Worm (Caenorhabditis elegans): Measurements from ENCODE around the gene enri-2.

DNA sequence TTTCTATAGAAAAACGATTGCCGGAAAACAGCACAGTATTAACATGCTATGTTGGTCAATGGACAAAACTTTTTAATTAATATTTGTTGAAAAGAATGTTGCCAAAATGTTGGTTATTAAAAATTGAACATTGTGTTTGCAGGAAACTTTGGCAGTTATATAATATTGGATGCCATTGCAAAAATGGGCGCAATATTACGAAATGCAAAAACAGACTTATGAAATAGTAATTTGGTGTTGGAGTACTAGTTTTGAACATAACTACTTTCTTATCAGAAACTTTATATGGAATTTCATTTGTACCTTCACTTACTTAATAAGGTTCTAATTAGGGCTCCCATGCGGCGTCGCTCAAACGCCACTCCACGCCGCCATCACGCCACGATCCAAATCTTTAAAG is 35.3 kb upstream of the enri-2 start:
- TF ChIP-seq ztf-4 (tag; optimal IDR thresholded peaks at IDR 0.05) = no peak
- TF ChIP-seq lin-13 (GFP tag; optimal IDR thresholded peaks at IDR 0.05) = no peak
- TF ChIP-seq gmeb-1 (tag; optimal IDR thresholded peaks at IDR 0.05) = no peak
- no peak for TF ChIP-seq Y55F3AM.14 (GFP tag; optimal IDR thresholded peaks at IDR 0.05)
- no peak for TF ChIP-seq snpc-4 (tag; optimal IDR thresholded peaks at IDR 0.05)
- TF ChIP-seq blmp-1 (tag; optimal IDR thresholded peaks at IDR 0.05; ENCODE audit: insufficient read depth) = no peak
- no peak for TF ChIP-seq nhr-12 (tag; optimal IDR thresholded peaks at IDR 0.05)
- no peak for TF ChIP-seq ceh-82 (tag; optimal IDR thresholded peaks at IDR 0.05)
- no peak for TF ChIP-seq lin-39 (tag; optimal IDR thresholded peaks at IDR 0.05)
- no peak for TF ChIP-seq mab-5 (tag; optimal IDR thresholded peaks at IDR 0.05)
- no peak for TF ChIP-seq nhr-6 (tag; optimal IDR thresholded peaks at IDR 0.05)
- no peak for TF ChIP-seq ama-1 (optimal IDR thresholded peaks at IDR 0.05)
- TF ChIP-seq sma-9 (GFP tag; optimal IDR thresholded peaks at IDR 0.05) = no peak
- TF ChIP-seq sma-9 (tag; optimal IDR thresholded peaks at IDR 0.05) = no peak
- no peak for TF ChIP-seq dmd-4 (tag; optimal IDR thresholded peaks at IDR 0.05)
